Worm (Caenorhabditis elegans): Measurements from ENCODE around the gene ncx-1.

ncx-1 gene

DNA sequence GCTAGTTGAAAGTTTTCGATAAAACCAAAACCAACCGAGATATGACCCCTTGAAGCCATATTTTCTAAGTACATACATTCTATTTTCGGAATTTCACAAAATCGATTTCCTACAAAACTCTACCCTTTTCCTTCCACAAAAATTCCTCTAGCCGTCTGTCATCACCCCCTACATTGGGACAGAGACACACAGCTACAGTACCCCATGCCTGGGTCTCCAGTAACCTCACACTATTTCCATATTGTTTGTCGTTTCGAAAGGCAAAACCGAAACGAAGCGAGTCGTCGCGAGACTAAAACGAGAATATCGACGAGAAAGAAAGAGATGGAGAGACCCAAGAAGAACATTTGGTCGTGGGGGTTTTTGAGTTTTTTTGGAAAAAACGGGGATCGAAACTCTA lies 52.1 kb downstream of the ncx-1 start:
- no peak for TF ChIP-seq hmbx-1 (tag; optimal IDR thresholded peaks at IDR 0.05)
- no peak for TF ChIP-seq ets-7 (tag; optimal IDR thresholded peaks at IDR 0.05)
- no peak for TF ChIP-seq ama-1 (optimal IDR thresholded peaks at IDR 0.05)
- no peak for TF ChIP-seq scrt-1 (GFP tag; IDR thresholded peaks at IDR 0.05)
- no peak for TF ChIP-seq flt-1 (GFP tag; IDR thresholded peaks at IDR 0.05)
- TF ChIP-seq pes-1 (GFP tag; IDR thresholded peaks at IDR 0.05) = no peak

DNA sequence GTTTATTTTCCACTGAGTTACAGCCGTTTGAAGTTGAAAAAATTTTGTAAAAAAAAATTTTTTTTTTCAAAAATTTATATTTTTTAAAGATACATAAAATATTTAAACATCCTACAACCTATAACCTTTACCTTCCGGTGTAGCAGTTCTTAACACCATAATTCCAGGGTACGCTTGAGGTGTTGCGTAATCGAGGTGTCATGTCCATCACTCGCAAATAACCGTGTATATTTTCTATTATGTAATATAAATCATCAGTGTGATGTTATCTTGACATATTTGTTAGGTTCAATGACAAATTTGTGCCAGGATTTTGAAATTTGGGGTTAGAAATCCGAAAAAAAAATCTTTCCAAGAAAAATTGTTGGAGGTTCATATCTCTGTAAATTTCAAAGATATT lies 53.4 kb downstream of the ncx-1 start:
- TF ChIP-seq hnd-1 (tag; optimal IDR thresholded peaks at IDR 0.05) = no peak
- TF ChIP-seq pes-1 (GFP tag; IDR thresholded peaks at IDR 0.05) = no peak
- no peak for TF ChIP-seq tra-4 (tag; optimal IDR thresholded peaks at IDR 0.05)
- no peak for TF ChIP-seq scrt-1 (GFP tag; IDR thresholded peaks at IDR 0.05)
- no peak for TF ChIP-seq sea-1 (GFP tag; conservative IDR thresholded peaks at IDR 0.05)
- TF ChIP-seq B0310.2 (tag; optimal IDR thresholded peaks at IDR 0.05) = no peak
- TF ChIP-seq ceh-36 (tag; optimal IDR thresholded peaks at IDR 0.05) = no peak
- TF ChIP-seq F13C5.2 (tag; optimal IDR thresholded peaks at IDR 0.05) = no peak
- no peak for TF ChIP-seq hmbx-1 (tag; optimal IDR thresholded peaks at IDR 0.05)
- TF ChIP-seq aly-1 (tag; optimal IDR thresholded peaks at IDR 0.05) = no peak
- no peak for TF ChIP-seq ama-1 (optimal IDR thresholded peaks at IDR 0.05)
- TF ChIP-seq flt-1 (GFP tag; IDR thresholded peaks at IDR 0.05) = no peak
- no peak for TF ChIP-seq ets-7 (tag; optimal IDR thresholded peaks at IDR 0.05)
- no peak for TF ChIP-seq tbx-11 (GFP tag; IDR thresholded peaks at IDR 0.05)
- no peak for TF ChIP-seq ceh-13 (GFP tag; optimal IDR thresholded peaks at IDR 0.05)
- TF ChIP-seq hmg-4 (GFP tag; optimal IDR thresholded peaks at IDR 0.05) = no peak
- no peak for TF ChIP-seq tbx-37 (GFP tag; conservative IDR thresholded peaks at IDR 0.05)

DNA sequence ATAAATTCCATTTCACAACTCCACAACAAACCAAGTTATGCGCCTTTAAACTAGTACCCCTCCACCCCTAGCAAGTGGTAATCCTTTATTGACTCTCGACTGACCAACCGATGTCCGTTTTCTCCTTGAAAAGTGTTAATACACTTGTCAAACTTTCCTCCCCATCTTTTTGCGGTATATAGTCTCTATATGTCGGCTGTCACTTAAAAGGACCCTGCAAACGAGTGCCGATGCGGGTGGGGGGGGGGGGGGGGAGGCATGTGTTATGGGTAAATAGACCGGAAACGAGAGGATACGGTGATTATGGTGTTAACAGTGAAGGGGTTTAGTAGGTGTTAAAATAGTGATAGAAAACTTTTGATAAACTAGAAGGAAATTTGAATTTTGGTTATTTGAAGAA lies 55.4 kb downstream of the ncx-1 start:
- TF ChIP-seq pes-1 (GFP tag; IDR thresholded peaks at IDR 0.05) (no peak), ama-1 (optimal IDR thresholded peaks at IDR 0.05) (no peak), F13C5.2 (tag; optimal IDR thresholded peaks at IDR 0.05) (no peak), sea-1 (GFP tag; conservative IDR thresholded peaks at IDR 0.05) (no peak), ceh-13 (GFP tag; optimal IDR thresholded peaks at IDR 0.05) (no peak), hmbx-1 (tag; optimal IDR thresholded peaks at IDR 0.05) (no peak), scrt-1 (GFP tag; IDR thresholded peaks at IDR 0.05) (no peak), hmg-4 (GFP tag; optimal IDR thresholded peaks at IDR 0.05) (no peak), aly-1 (tag; optimal IDR thresholded peaks at IDR 0.05) (no peak), tra-4 (tag; optimal IDR thresholded peaks at IDR 0.05) (no peak), ceh-36 (tag; optimal IDR thresholded peaks at IDR 0.05) (no peak), tbx-11 (GFP tag; IDR thresholded peaks at IDR 0.05) (no peak), hnd-1 (tag; optimal IDR thresholded peaks at IDR 0.05) (no peak), tbx-37 (GFP tag; conservative IDR thresholded peaks at IDR 0.05) (no peak), flt-1 (GFP tag; IDR thresholded peaks at IDR 0.05) (no peak), ets-7 (tag; optimal IDR thresholded peaks at IDR 0.05) (no peak), B0310.2 (tag; optimal IDR thresholded peaks at IDR 0.05) (no peak)

DNA sequence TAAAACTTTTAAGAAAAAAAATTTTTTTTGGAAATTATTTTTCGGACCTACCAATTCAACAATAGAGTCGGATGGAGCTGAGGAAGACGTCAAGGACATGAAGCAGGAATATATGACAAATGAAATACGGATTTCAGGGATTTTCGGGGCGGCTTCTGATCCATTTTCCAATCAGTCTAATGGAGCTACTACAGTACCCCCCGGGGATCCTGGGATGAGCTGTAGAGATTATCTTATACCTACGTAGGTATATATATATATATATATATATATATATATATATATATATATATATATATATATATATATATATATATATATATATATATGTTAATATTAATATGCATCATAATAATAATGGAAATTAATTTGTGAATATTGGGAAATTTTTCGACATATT lies 56.4 kb downstream of the ncx-1 start, which contains the start of gene ttx-1:
Gene ttx-1 (minus strand): TSS at position 101 of the 400 bp plus-strand sequence.
- TF ChIP-seq scrt-1 (GFP tag; IDR thresholded peaks at IDR 0.05) (no peak), B0310.2 (tag; optimal IDR thresholded peaks at IDR 0.05) (no peak), hmg-4 (GFP tag; optimal IDR thresholded peaks at IDR 0.05) (no peak), ama-1 (optimal IDR thresholded peaks at IDR 0.05) (no peak)

DNA sequence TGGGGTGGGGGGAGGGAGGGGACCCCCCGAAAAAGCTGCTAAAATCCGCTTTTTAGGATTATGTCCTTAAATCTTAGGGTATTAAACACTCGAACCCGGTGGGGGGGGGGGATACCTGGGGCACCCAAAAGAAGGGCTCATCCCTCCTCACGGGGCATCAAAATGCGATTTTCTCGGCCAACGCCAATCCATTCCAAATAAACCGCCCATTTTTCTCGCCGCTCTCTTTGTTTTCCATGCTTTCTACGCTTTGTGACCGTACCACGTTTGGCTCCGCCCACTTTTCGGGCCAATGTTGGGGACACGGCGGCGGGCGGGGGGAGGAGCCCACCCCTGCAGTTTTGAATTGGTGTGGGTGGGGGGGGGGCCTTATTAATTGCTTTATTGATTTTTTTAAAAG lies 59.0 kb downstream of the ncx-1 start:
- no peak for TF ChIP-seq ceh-13 (GFP tag; optimal IDR thresholded peaks at IDR 0.05)
- TF ChIP-seq tra-4 (tag; optimal IDR thresholded peaks at IDR 0.05) = no peak
- no peak for TF ChIP-seq ets-7 (tag; optimal IDR thresholded peaks at IDR 0.05)
- 0 out of 2 replicates have a peak, but pooled peaks have one; percentile 11 for TF ChIP-seq pes-1 (GFP tag; IDR thresholded peaks at IDR 0.05)
- no peak for TF ChIP-seq hnd-1 (tag; optimal IDR thresholded peaks at IDR 0.05)
- no peak for TF ChIP-seq aly-1 (tag; optimal IDR thresholded peaks at IDR 0.05)
- 0 out of 2 replicates have a peak, but pooled peaks have one; percentile 44 for TF ChIP-seq scrt-1 (GFP tag; IDR thresholded peaks at IDR 0.05)
- peak; percentile 60 for TF ChIP-seq ceh-36 (tag; optimal IDR thresholded peaks at IDR 0.05)
- no peak for TF ChIP-seq tbx-11 (GFP tag; IDR thresholded peaks at IDR 0.05)
- no peak for TF ChIP-seq F13C5.2 (tag; optimal IDR thresholded peaks at IDR 0.05)
- TF ChIP-seq hmg-4 (GFP tag; optimal IDR thresholded peaks at IDR 0.05) = no peak
- no peak for TF ChIP-seq tbx-37 (GFP tag; conservative IDR thresholded peaks at IDR 0.05)
- TF ChIP-seq sea-1 (GFP tag; conservative IDR thresholded peaks at IDR 0.05) = no peak
- TF ChIP-seq ama-1 (optimal IDR thresholded peaks at IDR 0.05) = no peak
- TF ChIP-seq flt-1 (GFP tag; IDR thresholded peaks at IDR 0.05) = no peak
- no peak for TF ChIP-seq B0310.2 (tag; optimal IDR thresholded peaks at IDR 0.05)
- TF ChIP-seq hmbx-1 (tag; optimal IDR thresholded peaks at IDR 0.05) = no peak

DNA sequence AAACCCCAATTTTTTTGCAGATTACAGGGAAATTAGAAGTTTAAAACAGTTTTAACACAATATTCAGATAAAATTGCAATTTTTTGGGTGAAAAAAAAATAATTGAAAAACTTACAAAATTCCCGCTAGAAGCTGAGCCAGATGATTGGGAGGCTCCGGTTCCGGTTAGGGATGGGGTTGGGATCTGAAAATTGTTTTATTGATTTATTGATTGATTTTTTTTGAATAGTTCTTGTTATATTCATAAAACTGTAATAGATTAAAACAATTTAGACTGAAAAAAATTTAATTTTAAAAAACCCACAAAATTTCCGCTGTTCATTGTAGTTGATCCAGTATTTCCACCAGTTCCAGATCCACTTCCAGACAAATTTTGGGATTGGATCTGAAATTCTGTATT lies 61.1 kb downstream of the ncx-1 start:
- no peak for TF ChIP-seq aly-1 (tag; optimal IDR thresholded peaks at IDR 0.05)
- TF ChIP-seq ets-7 (tag; optimal IDR thresholded peaks at IDR 0.05) = no peak
- TF ChIP-seq tbx-11 (GFP tag; IDR thresholded peaks at IDR 0.05) = no peak
- TF ChIP-seq tra-4 (tag; optimal IDR thresholded peaks at IDR 0.05) = no peak
- TF ChIP-seq flt-1 (GFP tag; IDR thresholded peaks at IDR 0.05) = no peak
- no peak for TF ChIP-seq tbx-37 (GFP tag; conservative IDR thresholded peaks at IDR 0.05)
- TF ChIP-seq B0310.2 (tag; optimal IDR thresholded peaks at IDR 0.05) = no peak
- no peak for TF ChIP-seq ceh-13 (GFP tag; optimal IDR thresholded peaks at IDR 0.05)

All from whole organism, early embryonic.